Fruit fly (Drosophila melanogaster) whole organism, embryonic: Measurements from ENCODE around the gene Ero1L.

Source experiments
- Abd-B ChIP-seq: fragments of 200-800 bp; sonication (Bioruptor generic); optimal IDR thresholded peaks from 2 replicates; lab custom pipeline; 2018; ENCODE audit warnings: missing biosample characterization, mild to moderate bottlenecking, missing genetic modification characterization, moderate library complexity
- B-H1 ChIP-seq: fragments of 200-800 bp; sonication (Bioruptor generic); IDR thresholded peaks from 3 replicates; pipeline ENCODE4 v1.3.6; 2022; ENCODE audit warnings: missing biosample characterization, missing genetic modification characterization
- Bgb ChIP-seq: fragments of 200-800 bp; sonication (Bioruptor generic); IDR thresholded peaks from 2 replicates; pipeline ENCODE4 v1.3.6; 2022; ENCODE audit warnings: missing biosample characterization, missing genetic modification characterization; ENCODE audit not compliant: partially characterized antibody
- CG10543 ChIP-seq: fragments of 200-800 bp; sonication (Bioruptor generic); optimal IDR thresholded peaks from 3 replicates; lab custom pipeline; 2017; ENCODE audit warnings: missing biosample characterization, mild to moderate bottlenecking, missing genetic modification characterization, moderate library complexity
- CG10959 ChIP-seq: fragments of 200-800 bp; sonication (Bioruptor generic); IDR thresholded peaks from 2 replicates; pipeline ENCODE4 v1.3.6; 2022; ENCODE audit warnings: missing biosample characterization, missing genetic modification characterization
- CG11093 ChIP-seq: fragments of 200-800 bp; sonication (Bioruptor generic); IDR thresholded peaks from 3 replicates; pipeline ENCODE4 v1.3.6; 2022; ENCODE audit warnings: missing biosample characterization, missing genetic modification characterization
- CG11695 ChIP-seq: fragments of 200-800 bp; sonication (Bioruptor generic); IDR thresholded peaks from 3 replicates; pipeline ENCODE4 v1.3.6; 2022; ENCODE audit warnings: missing biosample characterization, missing genetic modification characterization
- CG12071 ChIP-seq: fragments of 200-800 bp; sonication (Bioruptor generic); optimal IDR thresholded peaks from 3 replicates; lab custom pipeline; 2018; ENCODE audit warnings: missing biosample characterization, mild to moderate bottlenecking, missing genetic modification characterization
- CG12299 ChIP-seq: fragments of 200-800 bp; sonication (Bioruptor generic); optimal IDR thresholded peaks from 2 replicates; lab custom pipeline; 2018; ENCODE audit warnings: missing biosample characterization, mild to moderate bottlenecking, missing genetic modification characterization
- CG13123 ChIP-seq: fragments of 200-800 bp; sonication (Bioruptor generic); optimal IDR thresholded peaks from 2 replicates; lab custom pipeline; 2016; ENCODE audit warnings: missing biosample characterization, missing genetic modification characterization
- CG13296 ChIP-seq: fragments of 200-800 bp; sonication (Bioruptor generic); optimal IDR thresholded peaks from 3 replicates; lab custom pipeline; 2018; ENCODE audit warnings: missing biosample characterization, mild to moderate bottlenecking, missing genetic modification characterization
- CG15073 ChIP-seq: fragments of 200-800 bp; sonication (Bioruptor generic); optimal IDR thresholded peaks from 2 replicates; lab custom pipeline; 2016; ENCODE audit warnings: missing biosample characterization, missing genetic modification characterization
- CG1529 ChIP-seq: fragments of 200-800 bp; sonication (Bioruptor generic); optimal IDR thresholded peaks from 3 replicates; lab custom pipeline; 2018; ENCODE audit warnings: missing biosample characterization, missing genetic modification characterization
- CG15479 ChIP-seq: fragments of 200-800 bp; sonication (Bioruptor generic); optimal IDR thresholded peaks from 3 replicates; lab custom pipeline; 2019; ENCODE audit warnings: missing biosample characterization, mild to moderate bottlenecking, missing genetic modification characterization, moderate library complexity
- CG17612 ChIP-seq: fragments of 200-800 bp; sonication (Bioruptor generic); IDR thresholded peaks from 2 replicates; pipeline ENCODE4 v1.3.6; 2022; ENCODE audit warnings: missing biosample characterization, missing genetic modification characterization
- CG2116 ChIP-seq: fragments of 200-800 bp; sonication (Bioruptor generic); optimal IDR thresholded peaks from 3 replicates; lab custom pipeline; 2018; ENCODE audit warnings: missing biosample characterization, mild to moderate bottlenecking, missing genetic modification characterization
- CG3726 ChIP-seq: fragments of 200-800 bp; sonication (Bioruptor generic); IDR thresholded peaks from 3 replicates; pipeline ENCODE4, ENCODE4 v1.3.6; 2022; ENCODE audit warnings: missing biosample characterization, missing genetic modification characterization
- CG3838 ChIP-seq: fragments of 200-800 bp; sonication (Bioruptor generic); optimal IDR thresholded peaks from 3 replicates; lab custom pipeline; 2016; ENCODE audit warnings: missing biosample characterization, missing genetic modification characterization
- CG3995 ChIP-seq: fragments of 200-800 bp; sonication (Bioruptor generic); optimal IDR thresholded peaks from 3 replicates; lab custom pipeline; 2016; ENCODE audit warnings: missing biosample characterization, missing genetic modification characterization
- CG43689 ChIP-seq: fragments of 200-800 bp; sonication (Bioruptor generic); IDR thresholded peaks from 2 replicates; pipeline ENCODE4 v1.3.6; 2022; ENCODE audit warnings: missing biosample characterization, missing genetic modification characterization
- CG6272 ChIP-seq: fragments of 200-800 bp; sonication (Bioruptor generic); IDR thresholded peaks from 2 replicates; pipeline ENCODE4 v1.3.6; 2022; ENCODE audit warnings: missing biosample characterization, missing genetic modification characterization
- CG6683 ChIP-seq: fragments of 200-800 bp; sonication (Bioruptor generic); optimal IDR thresholded peaks from 2 replicates; lab custom pipeline; 2017; ENCODE audit warnings: missing biosample characterization, mild to moderate bottlenecking, missing genetic modification characterization, missing genetic modification reagents
- CG6791 ChIP-seq: fragments of 200-800 bp; sonication (Bioruptor generic); IDR thresholded peaks from 3 replicates; pipeline ENCODE4 v1.3.6; 2022; ENCODE audit warnings: missing biosample characterization, missing genetic modification characterization; ENCODE audit not compliant: partially characterized antibody
- CG7786 ChIP-seq: fragments of 200-800 bp; sonication (Bioruptor generic); optimal IDR thresholded peaks from 2 replicates; lab custom pipeline; 2016; ENCODE audit warnings: missing biosample characterization, missing genetic modification characterization
- CG7928 ChIP-seq: fragments of 200-800 bp; sonication (Bioruptor generic); optimal IDR thresholded peaks from 2 replicates; lab custom pipeline; 2017; ENCODE audit warnings: missing biosample characterization, mild to moderate bottlenecking, missing genetic modification characterization
- CG8290 ChIP-seq, 3 experiments: fragments of 200-800 bp; sonication (Bioruptor generic); optimal IDR thresholded peaks; 2 replicates each; lab custom pipeline; 2016 to 2019; ENCODE audit warnings: missing biosample characterization in 3 of 3, missing genetic modification characterization in 3 of 3, mild to moderate bottlenecking in 2 of 3, moderate library complexity in 1 of 3
- CG9932 ChIP-seq: fragments of 200-800 bp; sonication (Bioruptor generic); IDR thresholded peaks from 2 replicates; pipeline ENCODE4 v1.3.6; 2022; ENCODE audit warnings: missing biosample characterization, missing genetic modification characterization
- D ChIP-seq, 2 experiments: fragments of 200-800 bp in 1 of 2; fragments of >200 bp in 1 of 2; sonication (Bioruptor generic) in 1 of 2; optimal IDR thresholded peaks; 2 replicates in 1 of 2; 3 replicates in 1 of 2; lab custom pipeline; 2017; ENCODE audit warnings: mild to moderate bottlenecking in 1 of 2, missing biosample characterization in 1 of 2, missing genetic modification characterization in 1 of 2, missing genetic modification reagents in 1 of 2
- Deaf1 ChIP-seq: fragments of 200-800 bp; optimal IDR thresholded peaks from 3 replicates; lab custom pipeline; 2019; ENCODE audit warnings: missing biosample characterization, mild to moderate bottlenecking, missing genetic modification characterization, moderate library complexity
- Dek ChIP-seq: fragments of 200-800 bp; sonication (Bioruptor generic); optimal IDR thresholded peaks from 3 replicates; lab custom pipeline; 2019; ENCODE audit warnings: missing biosample characterization, mild to moderate bottlenecking, missing genetic modification characterization, moderate library complexity
- Dip3 ChIP-seq: fragments of 200-800 bp; sonication (Bioruptor generic); optimal IDR thresholded peaks from 3 replicates; lab custom pipeline; 2016; ENCODE audit warnings: missing biosample characterization, missing genetic modification characterization
- Eip74EF ChIP-seq, 2 experiments: fragments of 200-800 bp in 1 of 2; fragments of >200 bp in 1 of 2; sonication (Bioruptor generic) in 1 of 2; optimal IDR thresholded peaks; 2 replicates each; lab custom pipeline; 2017 to 2019; ENCODE audit warnings: missing biosample characterization in 2 of 2, missing genetic modification characterization in 2 of 2, mild to moderate bottlenecking in 1 of 2, moderate library complexity in 1 of 2
- Fer1 ChIP-seq: fragments of 200-800 bp; sonication (Bioruptor generic); optimal IDR thresholded peaks from 2 replicates; lab custom pipeline; 2017; ENCODE audit warnings: missing biosample characterization, mild to moderate bottlenecking, missing genetic modification characterization
- HLHmδ ChIP-seq: fragments of 200-800 bp; sonication (Bioruptor generic); optimal IDR thresholded peaks from 2 replicates; lab custom pipeline; 2018; ENCODE audit warnings: missing biosample characterization, mild to moderate bottlenecking, missing genetic modification characterization, moderate library complexity
- Hr78 ChIP-seq, 2 experiments: fragments of 200-800 bp in 1 of 2; fragments of >200 bp in 1 of 2; sonication (Bioruptor generic) in 1 of 2; optimal IDR thresholded peaks; 2 replicates each; lab custom pipeline; 2017 to 2019; ENCODE audit warnings: missing biosample characterization in 2 of 2, missing genetic modification characterization in 2 of 2, mild to moderate bottlenecking in 1 of 2, moderate library complexity in 1 of 2
- Jarid2 ChIP-seq: fragments of 200-800 bp; sonication (Bioruptor generic); optimal IDR thresholded peaks from 3 replicates; lab custom pipeline; 2017; ENCODE audit warnings: mild to moderate bottlenecking, missing biosample characterization, missing genetic modification reagents, missing genetic modification characterization
- Lpt ChIP-seq: fragments of >200 bp; optimal IDR thresholded peaks from 2 replicates; lab custom pipeline; 2018; ENCODE audit warnings: missing biosample characterization, missing genetic modification characterization
- Oli ChIP-seq: fragments of 200-800 bp; sonication (Bioruptor generic); optimal IDR thresholded peaks from 2 replicates; lab custom pipeline; 2018; ENCODE audit warnings: missing biosample characterization, mild to moderate bottlenecking, missing genetic modification characterization, moderate library complexity
- bab2 ChIP-seq: fragments of 200-800 bp; sonication (Bioruptor generic); optimal IDR thresholded peaks from 2 replicates; lab custom pipeline; 2016; ENCODE audit warnings: missing biosample characterization, missing genetic modification characterization
- hkb ChIP-seq, 2 experiments: fragments of 200-800 bp in 1 of 2; fragments of >200 bp in 1 of 2; sonication (Bioruptor generic) in 1 of 2; IDR thresholded peaks in 1 of 2; optimal IDR thresholded peaks in 1 of 2; 2 replicates each; pipeline versions ENCODE4 v1.3.6 to Lab custom; 2017 to 2022; ENCODE audit warnings: missing biosample characterization in 1 of 2, missing genetic modification characterization in 1 of 2
- maf-S ChIP-seq: fragments of 200-800 bp; sonication (Bioruptor generic); optimal IDR thresholded peaks from 2 replicates; lab custom pipeline; 2016; ENCODE audit warnings: missing biosample characterization, missing genetic modification characterization
- psq ChIP-seq: fragments of 200-800 bp; sonication (Bioruptor generic); optimal IDR thresholded peaks from 2 replicates; lab custom pipeline; 2017; ENCODE audit warnings: missing biosample characterization, missing genetic modification characterization
- scrt ChIP-seq: fragments of 200-800 bp; sonication (Bioruptor generic); optimal IDR thresholded peaks from 2 replicates; lab custom pipeline; 2018; ENCODE audit warnings: missing biosample characterization, mild to moderate bottlenecking, missing genetic modification characterization, moderate library complexity
- slou ChIP-seq: fragments of 200-800 bp; sonication (Bioruptor generic); optimal IDR thresholded peaks from 3 replicates; lab custom pipeline; 2016; ENCODE audit warnings: missing biosample characterization, missing genetic modification characterization
- stwl ChIP-seq: fragments of 200-800 bp; sonication (Bioruptor generic); optimal IDR thresholded peaks from 3 replicates; lab custom pipeline; 2018; ENCODE audit warnings: missing biosample characterization, mild to moderate bottlenecking, missing genetic modification characterization, moderate library complexity
- tup ChIP-seq: fragments of 200-800 bp; sonication (Bioruptor generic); optimal IDR thresholded peaks from 2 replicates; lab custom pipeline; 2016; ENCODE audit warnings: missing biosample characterization, mild to moderate bottlenecking, missing genetic modification characterization, moderate library complexity
- tx ChIP-seq: fragments of 200-800 bp; sonication (Bioruptor generic); optimal IDR thresholded peaks from 2 replicates; lab custom pipeline; 2016; ENCODE audit warnings: missing biosample characterization, missing genetic modification characterization

The Ero1L gene

DNA sequence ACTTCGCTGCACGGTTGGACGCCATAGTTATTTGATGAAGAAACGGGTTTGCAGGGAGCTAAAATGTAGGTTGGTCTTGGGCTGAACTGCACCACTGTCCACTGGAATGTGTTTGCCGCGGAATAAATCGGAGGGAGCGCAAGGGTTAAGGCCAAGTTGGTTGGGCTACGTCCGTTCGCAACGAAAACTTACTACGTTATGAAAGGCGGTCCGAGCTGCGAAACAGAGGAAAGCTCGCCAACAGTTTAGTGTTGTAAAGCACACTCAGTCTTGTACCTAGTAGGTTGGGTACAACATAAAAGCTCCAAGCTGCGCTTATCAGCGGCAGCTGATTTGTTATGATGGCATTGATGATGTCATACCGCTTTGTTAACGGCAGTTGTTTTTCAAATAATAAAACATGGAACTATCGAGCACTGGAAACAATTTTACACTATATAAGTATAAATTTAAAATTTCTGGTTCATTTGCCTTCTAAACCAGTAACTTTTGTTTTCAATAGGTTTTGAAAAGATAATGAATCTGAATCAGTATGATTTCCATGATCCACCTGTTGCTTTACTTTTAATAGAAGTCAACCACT, 47.9 kb upstream of the Ero1L start, which contains the start of gene Chd64 (continued):
- TF ChIP-seq CG1529 (GFP tag; lab: Kevin White, UChicago), result peak; percentile 19
- no peak for TF ChIP-seq CG3726 (GFP tag; lab: Robert Waterston, UW)
- TF ChIP-seq CG15073 (GFP tag; lab: Kevin White, UChicago), result no peak
- peak in 1 of 2 experiments; percentile 52 for TF ChIP-seq Eip74EF (GFP tag; optimal IDR thresholded peaks at IDR 0.05; lab: Kevin White, UChicago)
- TF ChIP-seq CG11695 (GFP tag; lab: Robert Waterston, UW), result peak; percentile 58; the same call in 2 of the 3 replicates
- TF ChIP-seq CG13123 (GFP tag; lab: Kevin White, UChicago), result no peak
- TF ChIP-seq tx, result no peak
- no peak; the same call in 2 of the 3 replicates for TF ChIP-seq B-H1 (GFP tag; lab: Robert Waterston, UW)
- TF ChIP-seq tup (GFP tag; lab: Kevin White, UChicago), result peak; percentile 27
- TF ChIP-seq Abd-B (GFP tag; lab: Kevin White, UChicago), result no peak
- TF ChIP-seq stwl (tag; lab: Kevin White, UChicago), result peak; percentile 74
- TF ChIP-seq Deaf1 (tag; lab: Kevin White, UChicago), result peak; percentile 46
- TF ChIP-seq Jarid2 (GFP tag; lab: Kevin White, UChicago), result peak; percentile 90
- TF ChIP-seq CG13296 (GFP tag; lab: Kevin White, UChicago), result peak; percentile 68
- no peak for TF ChIP-seq Oli (tag; lab: Kevin White, UChicago)
- TF ChIP-seq CG8290 (GFP tag; optimal IDR thresholded peaks at IDR 0.05; lab: Kevin White, UChicago), result peak; percentile 3
- TF ChIP-seq CG8290 (tag; optimal IDR thresholded peaks at IDR 0.05; lab: Kevin White, UChicago), result peak in 1 of 2 experiments; percentile 77
- peak; percentile 47 for TF ChIP-seq CG12071 (GFP tag; lab: Kevin White, UChicago)
- peak; percentile 62; the same call in 1 of the 2 replicates for TF ChIP-seq Bgb
- TF ChIP-seq D (optimal IDR thresholded peaks at IDR 0.05; lab: Kevin White, UChicago), result no peak
- TF ChIP-seq D (GFP tag; optimal IDR thresholded peaks at IDR 0.05; lab: Kevin White, UChicago), result no peak
- TF ChIP-seq CG2116 (GFP tag; lab: Kevin White, UChicago), result no peak
- 0 out of 3 replicates have a peak, but pooled peaks have one; percentile 19 for TF ChIP-seq CG6791 (GFP tag; lab: Robert Waterston, UW)
- no peak for TF ChIP-seq Dip3
- TF ChIP-seq HLHmδ (GFP tag; lab: Kevin White, UChicago), result no peak
- no peak; the same call in 2 of the 3 replicates for TF ChIP-seq CG11093
- TF ChIP-seq CG10959 (GFP tag; lab: Robert Waterston, UW), result peak; percentile 33; the same call in 1 of the 2 replicates
- TF ChIP-seq Lpt (GFP tag; lab: Kevin White, UChicago), result no peak
- no peak for TF ChIP-seq CG15479
- TF ChIP-seq CG6272 (GFP tag; lab: Robert Waterston, UW), result no peak
- TF ChIP-seq hkb (optimal IDR thresholded peaks at IDR 0.05; lab: Kevin White, UChicago), result no peak
- TF ChIP-seq hkb (GFP tag; IDR thresholded peaks at IDR 0.05; lab: Robert Waterston, UW), result peak; percentile 50; the same call in 1 of the 2 replicates
- no peak for TF ChIP-seq CG6683 (GFP tag; lab: Kevin White, UChicago)
- TF ChIP-seq CG17612 (GFP tag; lab: Robert Waterston, UW), result no peak
- peak; percentile 30 for TF ChIP-seq Dek (tag; lab: Kevin White, UChicago)
- TF ChIP-seq CG43689 (GFP tag; lab: Robert Waterston, UW), result no peak
- peak; percentile 72 for TF ChIP-seq scrt (GFP tag; lab: Kevin White, UChicago)
- TF ChIP-seq bab2, result no peak
- TF ChIP-seq CG10543 (GFP tag; lab: Kevin White, UChicago), result peak; percentile 86
- peak; percentile 50 for TF ChIP-seq CG9932 (GFP tag; lab: Robert Waterston, UW)
- TF ChIP-seq CG3995, result no peak
- TF ChIP-seq Hr78 (GFP tag; optimal IDR thresholded peaks at IDR 0.05; lab: Kevin White, UChicago), result peak in 1 of 2 experiments; percentile 64
- peak; percentile 11 for TF ChIP-seq CG7928 (GFP tag; lab: Kevin White, UChicago)
- TF ChIP-seq Fer1 (GFP tag; lab: Kevin White, UChicago), result peak; percentile 82
- TF ChIP-seq slou (GFP tag; lab: Kevin White, UChicago), result no peak
- no peak for TF ChIP-seq CG7786 (GFP tag; lab: Kevin White, UChicago)
- peak; percentile 8 for TF ChIP-seq psq (GFP tag; lab: Kevin White, UChicago)
- no peak for TF ChIP-seq CG3838 (GFP tag; lab: Kevin White, UChicago)
- TF ChIP-seq maf-S (GFP tag; lab: Kevin White, UChicago), result peak; percentile 14
- no peak for TF ChIP-seq CG12299 (tag; lab: Kevin White, UChicago)
